Worm (Caenorhabditis elegans): ENCODE data around the gene Y37E11B.7.

DNA sequence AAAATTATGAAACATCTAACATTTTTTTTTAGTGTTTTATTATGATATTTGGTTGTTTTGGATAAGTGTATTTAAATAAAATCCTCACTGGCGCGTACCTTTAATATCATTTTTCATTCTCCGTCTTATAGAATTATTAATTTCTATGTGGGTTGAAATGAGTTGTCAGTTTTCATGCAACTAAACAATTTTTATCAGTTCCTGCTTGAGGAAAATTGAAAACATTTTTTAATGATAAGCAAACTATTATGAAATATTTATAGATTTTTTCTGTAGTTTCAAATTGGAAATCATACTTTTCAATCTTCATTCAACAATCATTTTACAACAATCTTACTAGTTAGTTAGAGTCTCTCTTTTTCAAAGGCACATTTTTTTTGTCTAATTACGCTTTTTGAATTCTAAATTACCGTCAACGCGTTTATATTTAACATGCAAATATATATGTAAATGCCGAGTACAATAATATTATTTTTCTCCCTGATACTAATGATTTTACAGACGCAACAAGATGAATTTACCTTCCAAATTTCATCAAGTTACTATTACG lies 6.4 kb upstream of the Y37E11B.7 start, which contains the start of the genes Y37E11B.10 and kgb-2:
- TF ChIP-seq F37B4.10 (GFP tag; IDR thresholded peaks at IDR 0.05) = no peak
- TF ChIP-seq T26A5.8 (tag; optimal IDR thresholded peaks at IDR 0.05) = no peak
- no peak for TF ChIP-seq snpc-4 (GFP tag; optimal IDR thresholded peaks at IDR 0.05)
- TF ChIP-seq snpc-4 (tag; optimal IDR thresholded peaks at IDR 0.05) = no peak
- no peak for TF ChIP-seq ama-1 (optimal IDR thresholded peaks at IDR 0.05)
- no peak for TF ChIP-seq ama-1 (GFP tag; optimal IDR thresholded peaks at IDR 0.05)
- TF ChIP-seq hrde-1 (tag; optimal IDR thresholded peaks at IDR 0.05; ENCODE audit: borderline replicate concordance) = no peak
- TF ChIP-seq Y53G8AR.9 (GFP tag; conservative IDR thresholded peaks at IDR 0.05) = no peak
- no peak for TF ChIP-seq madf-3 (GFP tag; IDR thresholded peaks at IDR 0.05)
- no peak for TF ChIP-seq ceh-40 (GFP tag; IDR thresholded peaks at IDR 0.05)
